Worm (Caenorhabditis elegans) whole organism, L3 larva: ENCODE measurements around the gene C06C3.3.

ENCODE experiments used
- R02D3.7 ChIP-seq: fragments of 150-350 bp; optimal IDR thresholded peaks from 2 replicates; lab custom pipeline; 2014; ENCODE audit warnings: missing biosample characterization, missing genetic modification characterization
- ZK546.5 ChIP-seq: sonication (generic microtip); optimal IDR thresholded peaks from 2 replicates; lab custom pipeline; 2017; ENCODE audit warnings: missing biosample characterization, missing genetic modification characterization
- ama-1 ChIP-seq: fragments of 150-350 bp; optimal IDR thresholded peaks from 2 replicates; lab custom pipeline; 2018
- ceh-16 ChIP-seq: sonication (generic microtip); optimal IDR thresholded peaks from 2 replicates; lab custom pipeline; 2017; ENCODE audit warnings: missing biosample characterization, missing genetic modification characterization
- ceh-28 ChIP-seq: fragments of 150-350 bp; optimal IDR thresholded peaks from 2 replicates; lab custom pipeline; 2014; ENCODE audit warnings: missing biosample characterization, missing genetic modification reagents, missing genetic modification characterization
- ceh-9 ChIP-seq: sonication (generic microtip); optimal IDR thresholded peaks from 2 replicates; lab custom pipeline; 2018; ENCODE audit warnings: missing biosample characterization, missing genetic modification characterization
- daf-12 ChIP-seq: fragments of 150-350 bp; optimal IDR thresholded peaks from 2 replicates; lab custom pipeline; 2014; ENCODE audit warnings: missing biosample characterization, missing genetic modification reagents, missing genetic modification characterization
- egl-27 ChIP-seq: sonication (generic microtip); optimal IDR thresholded peaks from 4 replicates; lab custom pipeline; 2017; ENCODE audit warnings: missing biosample characterization, missing genetic modification reagents, missing genetic modification characterization
- egl-5 ChIP-seq: fragments of 150-350 bp; optimal IDR thresholded peaks from 2 replicates; lab custom pipeline; 2017; ENCODE audit warnings: missing biosample characterization, missing genetic modification reagents, missing genetic modification characterization, inconsistent platforms
- elt-1 ChIP-seq: fragments of 150-350 bp; optimal IDR thresholded peaks from 2 replicates; lab custom pipeline; 2014; ENCODE audit warnings: missing biosample characterization, missing genetic modification characterization
- elt-2 ChIP-seq: sonication (generic microtip); optimal IDR thresholded peaks from 2 replicates; lab custom pipeline; 2016; ENCODE audit warnings: missing genetic modification reagents, mild to moderate bottlenecking, missing genetic modification characterization, missing compliant biosample characterization
- elt-3 ChIP-seq, 3 experiments: fragments of 150-350 bp in 1 of 3; sonication (generic microtip) in 2 of 3; optimal IDR thresholded peaks; 2 replicates in 2 of 3; 4 replicates in 1 of 3; lab custom pipeline; 2014 to 2017; ENCODE audit warnings: missing biosample characterization in 3 of 3, missing genetic modification characterization in 3 of 3
- fkh-2 ChIP-seq: fragments of 150-350 bp; optimal IDR thresholded peaks from 2 replicates; lab custom pipeline; 2014; ENCODE audit warnings: missing biosample characterization, missing genetic modification reagents, missing genetic modification characterization
- fos-1 ChIP-seq: fragments of 150-350 bp; optimal IDR thresholded peaks from 2 replicates; lab custom pipeline; 2014; ENCODE audit warnings: missing biosample characterization, missing genetic modification characterization
- lsy-12 ChIP-seq: sonication (generic microtip); optimal IDR thresholded peaks from 2 replicates; lab custom pipeline; 2016; ENCODE audit warnings: mild to moderate bottlenecking, missing genetic modification characterization, missing compliant biosample characterization
- mml-1 ChIP-seq: fragments of 150-350 bp; sonication (generic microtip); optimal IDR thresholded peaks from 3 replicates; lab custom pipeline; 2014; ENCODE audit warnings: missing biosample characterization, missing genetic modification characterization
- nhr-11 ChIP-seq: fragments of 150-350 bp; optimal IDR thresholded peaks from 2 replicates; lab custom pipeline; 2014; ENCODE audit warnings: missing biosample characterization, missing genetic modification characterization
- nhr-12 ChIP-seq: fragments of 150-350 bp; optimal IDR thresholded peaks from 2 replicates; lab custom pipeline; 2014; ENCODE audit warnings: missing biosample characterization, missing genetic modification characterization
- nhr-23 ChIP-seq: fragments of 150-350 bp; optimal IDR thresholded peaks from 2 replicates; lab custom pipeline; 2014; ENCODE audit warnings: missing biosample characterization, missing genetic modification reagents, missing genetic modification characterization
- nhr-237 ChIP-seq: fragments of 150-350 bp; optimal IDR thresholded peaks from 2 replicates; lab custom pipeline; 2014; ENCODE audit warnings: missing biosample characterization, missing genetic modification characterization
- nhr-25 ChIP-seq: sonication (generic microtip); optimal IDR thresholded peaks from 2 replicates; lab custom pipeline; 2017; ENCODE audit warnings: missing biosample characterization, missing genetic modification characterization
- nhr-43 ChIP-seq: sonication (generic microtip); optimal IDR thresholded peaks from 2 replicates; lab custom pipeline; 2016; ENCODE audit warnings: mild to moderate bottlenecking, missing genetic modification characterization, missing compliant biosample characterization; ENCODE audit not compliant: poor library complexity, severe bottlenecking
- nhr-67 ChIP-seq: fragments of 150-350 bp; optimal IDR thresholded peaks from 2 replicates; lab custom pipeline; 2014; ENCODE audit warnings: missing biosample characterization, missing genetic modification characterization
- nhr-76 ChIP-seq: fragments of 150-350 bp; sonication (generic microtip); optimal IDR thresholded peaks from 5 replicates; lab custom pipeline; 2014; ENCODE audit warnings: missing biosample characterization, missing genetic modification characterization
- pha-4 ChIP-seq: fragments of 150-350 bp; optimal IDR thresholded peaks from 2 replicates; lab custom pipeline; 2014; ENCODE audit warnings: missing biosample characterization, missing genetic modification reagents, missing genetic modification characterization
- pqm-1 ChIP-seq: fragments of 150-350 bp; optimal IDR thresholded peaks from 2 replicates; lab custom pipeline; 2017; ENCODE audit warnings: missing biosample characterization, missing genetic modification characterization, inconsistent platforms
- sea-2 ChIP-seq: fragments of 150-350 bp; sonication (generic microtip); optimal IDR thresholded peaks from 4 replicates; lab custom pipeline; 2014; ENCODE audit warnings: missing biosample characterization, missing genetic modification reagents, missing genetic modification characterization
- skn-1 ChIP-seq: fragments of 150-350 bp; optimal IDR thresholded peaks from 2 replicates; lab custom pipeline; 2014; ENCODE audit warnings: missing biosample characterization, missing genetic modification characterization
- tbx-2 ChIP-seq: sonication (generic microtip); optimal IDR thresholded peaks from 2 replicates; lab custom pipeline; 2016; ENCODE audit warnings: mild to moderate bottlenecking, missing genetic modification characterization, missing compliant biosample characterization
- unc-39 ChIP-seq: sonication (generic microtip); optimal IDR thresholded peaks from 4 replicates; lab custom pipeline; 2017; ENCODE audit warnings: missing biosample characterization, missing genetic modification characterization
- unc-62 ChIP-seq: fragments of 150-350 bp; sonication (generic microtip); optimal IDR thresholded peaks from 4 replicates; lab custom pipeline; 2014; ENCODE audit warnings: missing biosample characterization, missing genetic modification reagents, missing genetic modification characterization
- zag-1 ChIP-seq: fragments of 150-350 bp; optimal IDR thresholded peaks from 2 replicates; lab custom pipeline; 2014; ENCODE audit warnings: missing biosample characterization, missing genetic modification characterization
- ztf-11 ChIP-seq: fragments of 150-350 bp; optimal IDR thresholded peaks from 2 replicates; lab custom pipeline; 2014; ENCODE audit warnings: missing biosample characterization, missing genetic modification characterization
- ztf-4 ChIP-seq: fragments of 150-350 bp; optimal IDR thresholded peaks from 2 replicates; lab custom pipeline; 2014; ENCODE audit warnings: missing biosample characterization, missing genetic modification characterization

C06C3.3 gene

ce11 chrII:9343955-9344354 is 28.3 kb downstream of the C06C3.3 start:
- TF ChIP-seq nhr-43 (tag; lab: Kevin White, UChicago) (peak; percentile 92), nhr-76 (no peak), tbx-2 (peak; percentile 39), elt-2 (tag; lab: Kevin White, UChicago) (no peak), nhr-25 (tag; lab: Kevin White, UChicago) (peak; percentile 51), fkh-2 (tag; lab: Kevin White, UChicago) (no peak), nhr-23 (peak; percentile 65), elt-3 (tag; optimal IDR thresholded peaks at IDR 0.05; lab: Kevin White, UChicago) (peak in 2 of 3 experiments; percentile 59 to 86), unc-62 (GFP tag; lab: Kevin White, UChicago) (peak; percentile 58), zag-1 (tag; lab: Kevin White, UChicago) (no peak)
- TF ChIP-seq, all 47 proteins: peak for 6

ce11 chrII:9338859-9339258 is 33.4 kb downstream of the C06C3.3 start, which contains the start of gene ttll-12:
Gene ttll-12 (plus strand): TSS chrII:9338997.
- no peak for TF ChIP-seq fos-1 (tag; lab: Kevin White, UChicago)
- no peak for TF ChIP-seq skn-1 (tag; lab: Kevin White, UChicago)
- TF ChIP-seq nhr-76, result no peak
- no peak for TF ChIP-seq mml-1 (tag; lab: Kevin White, UChicago)
- TF ChIP-seq R02D3.7, result no peak
- TF ChIP-seq nhr-11, result no peak
- TF ChIP-seq daf-12 (tag; lab: Kevin White, UChicago), result no peak
- no peak for TF ChIP-seq nhr-67 (tag; lab: Kevin White, UChicago)
- TF ChIP-seq unc-62 (GFP tag; lab: Kevin White, UChicago), result no peak
- TF ChIP-seq ztf-11 (tag; lab: Kevin White, UChicago), result no peak
- TF ChIP-seq nhr-23, result no peak
- no peak for TF ChIP-seq elt-1
- no peak for TF ChIP-seq tbx-2
- TF ChIP-seq nhr-25 (tag; lab: Kevin White, UChicago), result peak; percentile 9
- no peak for TF ChIP-seq lsy-12
- TF ChIP-seq ceh-16, result no peak
- TF ChIP-seq ama-1 (lab: Kevin White, UChicago), result peak; percentile 85
- TF ChIP-seq, all 47 proteins: peak for 2

DNA sequence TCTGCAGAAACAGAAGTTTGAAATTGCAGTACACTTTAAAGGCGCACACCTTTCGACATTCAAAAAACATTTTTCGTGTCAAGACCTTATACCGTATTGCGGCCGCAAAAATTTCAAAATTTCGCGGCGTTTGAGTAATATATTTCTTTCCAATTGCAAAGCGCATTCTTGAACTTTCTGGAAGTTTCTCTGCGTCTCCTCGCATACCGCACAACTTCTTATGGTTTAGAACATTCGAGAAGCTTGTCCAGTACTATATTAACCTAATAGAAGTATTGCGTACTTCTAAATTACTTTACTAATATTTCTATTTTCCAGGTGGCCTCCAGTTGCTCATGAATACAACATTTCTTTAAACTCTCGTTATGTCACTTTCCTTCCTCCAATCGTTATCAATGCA is 35.6 kb downstream of the C06C3.3 start:
- TF ChIP-seq ceh-28 (no peak), pha-4 (tag; lab: Kevin White, UChicago) (peak; percentile 12), ama-1 (lab: Kevin White, UChicago) (peak; percentile 31)

ce11 chrII:9333714-9334113 is 38.6 kb downstream of the C06C3.3 start, which contains the start of gene scp-1:
Gene scp-1 (plus strand): TSS chrII:9334014.
- no peak for TF ChIP-seq pqm-1 (tag; lab: Kevin White, UChicago)
- no peak for TF ChIP-seq egl-27
- no peak for TF ChIP-seq egl-5
- no peak for TF ChIP-seq nhr-11
- peak; percentile 46 for TF ChIP-seq ceh-28
- no peak for TF ChIP-seq nhr-76
- no peak for TF ChIP-seq daf-12 (tag; lab: Kevin White, UChicago)

DNA sequence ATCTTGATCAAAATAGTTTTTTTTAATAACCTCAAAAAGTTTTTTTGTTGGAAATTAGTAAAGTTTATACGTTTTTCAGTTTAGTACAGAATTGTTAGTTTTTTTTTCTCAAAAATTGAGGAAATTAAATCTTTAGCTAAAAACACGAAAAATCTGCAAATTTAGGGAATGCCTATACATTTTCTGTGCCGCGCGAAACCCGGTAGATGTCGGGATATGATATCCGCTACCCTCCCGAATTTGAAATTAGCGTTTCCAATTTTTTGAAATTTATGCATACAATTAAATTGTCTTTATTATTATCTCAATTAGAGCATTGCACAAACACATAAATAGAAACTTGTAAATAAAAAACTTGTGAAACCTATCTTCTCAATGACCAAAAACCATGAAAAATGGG is 39.3 kb downstream of the C06C3.3 start:
- no peak for TF ChIP-seq nhr-76
- no peak for TF ChIP-seq pha-4 (tag; lab: Kevin White, UChicago)
- no peak for TF ChIP-seq fos-1 (tag; lab: Kevin White, UChicago)
- TF ChIP-seq daf-12 (tag; lab: Kevin White, UChicago), result no peak

DNA sequence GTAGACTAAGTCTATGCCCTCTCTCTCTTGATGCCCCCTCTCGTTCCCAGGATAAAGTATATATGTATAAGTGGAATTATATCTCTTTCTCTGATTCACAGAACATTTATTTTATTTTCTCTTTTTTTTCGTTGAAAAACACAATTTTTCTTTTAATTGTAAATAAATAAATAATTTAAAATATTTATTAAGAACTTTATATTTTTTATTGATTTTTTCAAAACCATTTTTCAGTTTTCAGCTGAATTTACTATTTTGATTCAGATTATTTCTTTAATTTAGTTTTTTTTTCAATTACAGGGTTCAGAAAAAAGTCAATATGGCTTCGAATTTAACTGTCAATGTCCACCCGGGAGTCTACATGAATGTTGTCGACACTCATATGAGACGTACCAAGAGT is 41.0 kb downstream of the C06C3.3 start, which contains the start of gene eif-3.F:
eif-3.F (plus strand) TSS at position 301 of the 400 bp plus-strand sequence.
- TF ChIP-seq nhr-43 (tag; lab: Kevin White, UChicago) (no peak), nhr-11 (no peak), elt-3 (tag; optimal IDR thresholded peaks at IDR 0.05; lab: Kevin White, UChicago) (no peak), pqm-1 (tag; lab: Kevin White, UChicago) (no peak), pha-4 (tag; lab: Kevin White, UChicago) (no peak), unc-39 (no peak), ama-1 (lab: Kevin White, UChicago) (no peak), egl-5 (no peak), sea-2 (GFP tag; lab: Kevin White, UChicago) (no peak), ZK546.5 (tag; lab: Kevin White, UChicago) (no peak), ceh-9 (tag; lab: Kevin White, UChicago) (no peak), ztf-11 (tag; lab: Kevin White, UChicago) (no peak), egl-27 (no peak), mml-1 (tag; lab: Kevin White, UChicago) (no peak), nhr-23 (no peak), nhr-67 (tag; lab: Kevin White, UChicago) (no peak), nhr-237 (tag; lab: Kevin White, UChicago) (no peak), nhr-12 (tag; lab: Kevin White, UChicago) (no peak), zag-1 (tag; lab: Kevin White, UChicago) (no peak), ztf-4 (tag; lab: Kevin White, UChicago) (no peak)
